Worm (Caenorhabditis elegans) whole organism, L2 larva: ENCODE data around the gene rpn-12.

Experiments
- ZK546.5 ChIP-seq: sonication (generic microtip); optimal IDR thresholded peaks from 2 replicates; lab custom pipeline; 2017; ENCODE audit warnings: missing biosample characterization, missing genetic modification characterization
- aly-2 ChIP-seq: fragments of 150-350 bp; optimal IDR thresholded peaks from 2 replicates; lab custom pipeline; 2014; ENCODE audit warnings: missing biosample characterization, missing genetic modification characterization
- ama-1 ChIP-seq: fragments of 150-350 bp; optimal IDR thresholded peaks from 2 replicates; lab custom pipeline; 2018; ENCODE audit warnings: inconsistent platforms
- egl-27 ChIP-seq: sonication (generic microtip); optimal IDR thresholded peaks from 3 replicates; lab custom pipeline; 2017; ENCODE audit warnings: missing biosample characterization, missing genetic modification reagents, missing genetic modification characterization
- elt-3 ChIP-seq: sonication (generic microtip); optimal IDR thresholded peaks from 2 replicates; lab custom pipeline; 2017; ENCODE audit warnings: missing biosample characterization, missing genetic modification characterization
- lin-13 ChIP-seq: fragments of 150-350 bp; optimal IDR thresholded peaks from 2 replicates; lab custom pipeline; 2014; ENCODE audit warnings: missing biosample characterization, missing genetic modification reagents, missing genetic modification characterization
- nhr-11 ChIP-seq: fragments of 150-350 bp; optimal IDR thresholded peaks from 2 replicates; lab custom pipeline; 2014; ENCODE audit warnings: missing biosample characterization, missing genetic modification characterization
- nhr-237 ChIP-seq: fragments of 150-350 bp; optimal IDR thresholded peaks from 2 replicates; lab custom pipeline; 2014; ENCODE audit warnings: missing biosample characterization, missing genetic modification characterization
- nhr-77 ChIP-seq: fragments of 150-350 bp; optimal IDR thresholded peaks from 2 replicates; lab custom pipeline; 2014; ENCODE audit warnings: missing biosample characterization, missing genetic modification characterization
- skn-1 ChIP-seq: sonication (generic microtip); optimal IDR thresholded peaks from 2 replicates; lab custom pipeline; 2017; ENCODE audit warnings: missing biosample characterization, missing genetic modification characterization
- snpc-4 ChIP-seq: fragments of 150-350 bp; optimal IDR thresholded peaks from 2 replicates; lab custom pipeline; 2014; ENCODE audit warnings: missing biosample characterization, missing genetic modification characterization
- ztf-4 ChIP-seq: fragments of 150-350 bp; optimal IDR thresholded peaks from 2 replicates; lab custom pipeline; 2014; ENCODE audit warnings: missing biosample characterization, missing genetic modification characterization

DNA sequence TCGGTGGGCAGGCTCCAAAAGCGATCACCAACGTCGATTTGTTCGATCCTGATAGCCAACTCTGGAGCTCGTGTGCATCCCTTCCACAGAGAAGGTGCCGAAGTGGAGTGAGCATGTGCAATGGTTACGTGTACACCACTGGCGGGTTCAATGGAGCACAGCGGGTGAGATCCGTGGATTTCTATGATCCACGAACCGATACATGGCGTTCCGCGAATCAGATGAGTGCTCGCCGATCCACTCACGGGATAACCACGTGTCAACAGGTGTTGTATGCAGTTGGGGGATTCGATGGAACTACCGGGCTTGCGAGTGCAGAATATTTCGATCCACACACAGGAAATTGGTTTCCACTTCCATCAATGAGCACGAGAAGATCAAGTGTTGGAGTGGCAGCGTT is 37.9 kb downstream of the rpn-12 start:
- TF ChIP-seq snpc-4, result no peak
- TF ChIP-seq skn-1 (tag; lab: Kevin White, UChicago), result no peak
- no peak for TF ChIP-seq ztf-4 (tag; lab: Kevin White, UChicago)
- TF ChIP-seq ZK546.5 (tag; lab: Kevin White, UChicago), result no peak
- TF ChIP-seq nhr-11 (tag; lab: Kevin White, UChicago), result no peak
- TF ChIP-seq egl-27 (tag; lab: Kevin White, UChicago), result no peak
- TF ChIP-seq lin-13 (GFP tag; lab: Kevin White, UChicago), result no peak
- no peak for TF ChIP-seq nhr-77 (tag; lab: Kevin White, UChicago)
- TF ChIP-seq aly-2, result no peak
- no peak for TF ChIP-seq nhr-237 (tag; lab: Kevin White, UChicago)
- no peak for TF ChIP-seq elt-3 (tag; lab: Kevin White, UChicago)
- TF ChIP-seq ama-1 (lab: Kevin White, UChicago), result no peak
